Worm (Caenorhabditis elegans): ENCODE data around the gene C14C10.5.
A peak's percentile ranks its signal among the peaks of the same experiment; 100 is the strongest.

DNA sequence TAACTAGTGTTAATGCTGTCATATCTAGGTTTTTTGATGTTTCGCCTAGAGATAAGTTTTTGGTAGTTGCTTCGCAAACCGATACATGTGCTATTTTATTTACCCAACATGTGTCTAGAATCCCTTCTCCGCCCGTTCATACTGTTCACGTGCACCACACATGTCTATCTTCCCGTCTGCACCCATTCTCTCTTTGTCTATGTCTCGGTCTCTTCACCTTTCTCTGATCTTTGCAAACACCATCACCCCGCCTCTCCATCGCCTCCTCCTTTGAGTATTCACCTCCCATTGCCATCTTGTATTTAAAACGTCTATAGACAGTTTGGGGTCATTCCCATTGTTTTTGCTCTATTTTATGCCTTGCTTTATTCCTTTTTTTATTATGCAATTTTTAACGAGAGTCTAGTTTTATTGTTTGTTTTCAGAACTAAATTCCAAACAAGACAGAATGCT lies 37.3 kb downstream of the C14C10.5 start, which contains the start of gene F56H9.2:
- no peak for TF ChIP-seq aly-2 (tag; optimal IDR thresholded peaks at IDR 0.05)
- peak; percentile 58 for TF ChIP-seq nhr-77 (tag; optimal IDR thresholded peaks at IDR 0.05)
- TF ChIP-seq lsy-2 (tag; optimal IDR thresholded peaks at IDR 0.05): peak; percentile 53 to 77
- TF ChIP-seq ceh-82 (tag; optimal IDR thresholded peaks at IDR 0.05): peak in 2 of 3 experiments; percentile 7 to 51
- peak; percentile 98 for TF ChIP-seq nhr-85 (tag)
- TF ChIP-seq ceh-63 (GFP tag; optimal IDR thresholded peaks at IDR 0.05): no peak
- peak; percentile 43 to 83 for TF ChIP-seq lin-35 (GFP tag; optimal IDR thresholded peaks at IDR 0.05)
